Worm (Caenorhabditis elegans): Measurements from ENCODE around the gene npax-4.

DNA sequence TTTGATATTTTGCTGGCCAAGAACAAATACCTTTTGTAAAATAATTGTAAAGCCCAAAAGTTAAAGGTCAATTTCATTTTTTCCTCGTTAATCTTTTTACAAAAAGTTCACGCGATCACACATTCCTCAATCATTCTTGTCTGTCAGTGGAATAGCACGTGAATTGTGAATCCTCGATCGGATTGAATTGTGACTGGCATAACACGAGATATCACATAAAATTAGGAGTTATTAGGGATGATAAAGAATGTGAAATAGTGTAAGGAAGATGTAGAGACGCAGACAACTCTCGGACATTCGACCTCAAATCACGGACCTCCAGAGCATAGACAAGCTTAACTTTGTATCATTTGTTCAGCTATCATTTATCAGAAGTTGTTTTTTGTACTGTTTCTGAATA is 26.5 kb upstream of the npax-4 start, which contains the start of gene C27B7.6:
- no peak for TF ChIP-seq tab-1 (GFP tag; IDR thresholded peaks at IDR 0.05)
- no peak for TF ChIP-seq ztf-23 (GFP tag; IDR thresholded peaks at IDR 0.05)
- TF ChIP-seq cog-1 (tag; optimal IDR thresholded peaks at IDR 0.05) = no peak
